Worm (Caenorhabditis elegans) whole organism, late embryonic: ENCODE results near the gene Y7A9A.1.

Experiments
- C38D4.7 ChIP-seq: fragments of 200-800 bp; sonication (Bioruptor generic); optimal IDR thresholded peaks from 2 replicates; lab custom pipeline; 2018; ENCODE audit warnings: mild to moderate bottlenecking, missing genetic modification characterization, moderate library complexity, missing compliant biosample characterization
- F13H6.1 ChIP-seq: sonication (generic microtip); optimal IDR thresholded peaks from 2 replicates; lab custom pipeline; 2016; ENCODE audit warnings: missing genetic modification characterization, missing compliant biosample characterization
- ceh-14 ChIP-seq: sonication (generic microtip); optimal IDR thresholded peaks from 2 replicates; lab custom pipeline; 2016; ENCODE audit warnings: missing genotype, missing genetic modification characterization, missing compliant biosample characterization
- ceh-24 ChIP-seq: sonication (generic microtip); optimal IDR thresholded peaks from 2 replicates; lab custom pipeline; 2016; ENCODE audit warnings: mild to moderate bottlenecking, missing genetic modification characterization, missing compliant biosample characterization
- ceh-6 ChIP-seq: fragments of 200-800 bp; sonication (Bioruptor generic); optimal IDR thresholded peaks from 2 replicates; lab custom pipeline; 2018; ENCODE audit warnings: mild to moderate bottlenecking, missing genetic modification characterization, missing compliant biosample characterization
- fkh-10 ChIP-seq: fragments of 150-350 bp; optimal IDR thresholded peaks from 2 replicates; lab custom pipeline; 2014; ENCODE audit warnings: missing biosample characterization, missing genetic modification reagents, missing genetic modification characterization

- TF ChIP-seq ceh-6 (GFP tag; lab: Kevin White, UChicago) = no peak
- no peak for TF ChIP-seq ceh-24
- TF ChIP-seq fkh-10 (GFP tag; lab: Kevin White, UChicago) = no peak
- no peak for TF ChIP-seq ceh-14
- TF ChIP-seq F13H6.1 (tag; lab: Kevin White, UChicago) = no peak
- TF ChIP-seq C38D4.7 (GFP tag; lab: Kevin White, UChicago) = no peak
Observed at ce11 chrIV:16170606-16171033, 26.2 kb upstream of the Y7A9A.1 start, which contains the start of gene gln-3.
